Fruit fly (Drosophila melanogaster) whole organism, embryonic: ENCODE measurements around the gene Vha16-3.

Experiments used
- Adf1 ChIP-seq: fragments of 200-800 bp; sonication (Bioruptor generic); IDR thresholded peaks from 2 replicates; pipeline ENCODE4 v1.3.6; 2022; ENCODE audit warnings: missing biosample characterization, missing genetic modification characterization
- Bdp1 ChIP-seq: fragments of 200-800 bp; sonication (Bioruptor generic); optimal IDR thresholded peaks from 3 replicates; lab custom pipeline; 2016; ENCODE audit warnings: missing biosample characterization, missing genetic modification characterization
- C15 ChIP-seq: fragments of 200-800 bp; sonication (Bioruptor generic); IDR thresholded peaks from 3 replicates; pipeline ENCODE4 v1.3.6; 2022; ENCODE audit warnings: missing biosample characterization, missing genetic modification characterization
- CG10565 ChIP-seq: fragments of 200-800 bp; sonication (Bioruptor generic); optimal IDR thresholded peaks from 3 replicates; lab custom pipeline; 2016; ENCODE audit warnings: missing biosample characterization, mild to moderate bottlenecking, missing genetic modification characterization
- CG10979 ChIP-seq: fragments of 200-800 bp; sonication (Bioruptor generic); optimal IDR thresholded peaks from 2 replicates; lab custom pipeline; 2018; ENCODE audit warnings: missing biosample characterization, mild to moderate bottlenecking, missing genetic modification characterization, moderate library complexity
- CG12219 ChIP-seq: fragments of 200-800 bp; sonication (Bioruptor generic); optimal IDR thresholded peaks from 3 replicates; lab custom pipeline; 2018; ENCODE audit warnings: missing biosample characterization, mild to moderate bottlenecking, missing genetic modification characterization
- CG13123 ChIP-seq: fragments of 200-800 bp; sonication (Bioruptor generic); optimal IDR thresholded peaks from 2 replicates; lab custom pipeline; 2016; ENCODE audit warnings: missing biosample characterization, missing genetic modification characterization
- CG14667 ChIP-seq: fragments of 200-800 bp; sonication (Bioruptor generic); IDR thresholded peaks from 2 replicates; pipeline ENCODE4 v1.3.6; 2022; ENCODE audit warnings: missing biosample characterization, missing genetic modification characterization
- CG15011 ChIP-seq: fragments of 200-800 bp; sonication (Bioruptor generic); optimal IDR thresholded peaks from 3 replicates; lab custom pipeline; 2018; ENCODE audit warnings: missing biosample characterization, mild to moderate bottlenecking, missing genetic modification characterization
- CG15696 ChIP-seq: fragments of 200-800 bp; sonication (Bioruptor generic); optimal IDR thresholded peaks from 2 replicates; lab custom pipeline; 2019; ENCODE audit warnings: missing biosample characterization, mild to moderate bottlenecking, missing genetic modification characterization, moderate library complexity
- CG16813 ChIP-seq: fragments of 200-800 bp; sonication (Bioruptor generic); IDR thresholded peaks from 3 replicates; pipeline ENCODE4 v1.3.6; 2022; ENCODE audit warnings: missing biosample characterization, missing genetic modification characterization; ENCODE audit not compliant: partially characterized antibody
- CG17186 ChIP-seq: fragments of 200-800 bp; sonication (Bioruptor generic); optimal IDR thresholded peaks from 3 replicates; lab custom pipeline; 2017; ENCODE audit warnings: missing biosample characterization, missing genetic modification reagents, missing genetic modification characterization
- CG17385 ChIP-seq: fragments of 200-800 bp; sonication (Bioruptor generic); optimal IDR thresholded peaks from 3 replicates; lab custom pipeline; 2018; ENCODE audit warnings: missing biosample characterization, mild to moderate bottlenecking, missing genetic modification characterization
- CG2199 ChIP-seq: fragments of 200-800 bp; sonication (Bioruptor generic); IDR thresholded peaks from 3 replicates; pipeline ENCODE4 v1.3.6; 2022; ENCODE audit warnings: missing biosample characterization, missing genetic modification characterization
- CG2875 ChIP-seq: fragments of 200-800 bp; sonication (Bioruptor generic); optimal IDR thresholded peaks from 2 replicates; lab custom pipeline; 2017; ENCODE audit warnings: missing biosample characterization, mild to moderate bottlenecking, missing genetic modification characterization, missing genetic modification reagents
- CG31441 ChIP-seq: fragments of 200-800 bp; sonication (Bioruptor generic); IDR thresholded peaks from 2 replicates; pipeline ENCODE4 v1.3.6; 2022; ENCODE audit warnings: missing biosample characterization, missing genetic modification characterization
- CG4730 ChIP-seq: fragments of 200-800 bp; sonication (Bioruptor generic); IDR thresholded peaks from 2 replicates; pipeline ENCODE4 v1.3.6; 2022; ENCODE audit warnings: missing biosample characterization, missing genetic modification characterization
- CG6654 ChIP-seq: fragments of 200-800 bp; sonication (Bioruptor generic); optimal IDR thresholded peaks from 2 replicates; lab custom pipeline; 2017; ENCODE audit warnings: missing biosample characterization, mild to moderate bottlenecking, missing genetic modification characterization
- CG7745 ChIP-seq: fragments of 200-800 bp; sonication (Bioruptor generic); optimal IDR thresholded peaks from 2 replicates; lab custom pipeline; 2018; ENCODE audit warnings: missing biosample characterization, mild to moderate bottlenecking, missing genetic modification characterization, moderate library complexity
- CG9215 ChIP-seq: fragments of 200-800 bp; sonication (Bioruptor generic); IDR thresholded peaks from 2 replicates; pipeline ENCODE4 v1.3.6; 2022; ENCODE audit warnings: missing biosample characterization, missing genetic modification characterization
- CG9817 ChIP-seq: fragments of 200-800 bp; sonication (Bioruptor generic); optimal IDR thresholded peaks from 2 replicates; lab custom pipeline; 2018; ENCODE audit warnings: missing biosample characterization, mild to moderate bottlenecking, missing genetic modification characterization, moderate library complexity
- CTCF ChIP-seq: fragments of 200-800 bp; sonication (Bioruptor generic); optimal IDR thresholded peaks from 2 replicates; lab custom pipeline; 2017; ENCODE audit warnings: missing biosample characterization, mild to moderate bottlenecking, missing genetic modification characterization, moderate library complexity
- CkIIα-i1 ChIP-seq: fragments of 200-800 bp; sonication (Bioruptor generic); IDR thresholded peaks from 2 replicates; pipeline ENCODE4 v1.3.6; 2022; ENCODE audit warnings: missing biosample characterization, missing genetic modification characterization
- Ets65A ChIP-seq: fragments of 200-800 bp; sonication (Bioruptor generic); peaks from one replicate; lab custom pipeline; 2016; ENCODE audit warnings: missing biosample characterization, missing genetic modification characterization
- Ets97D ChIP-seq: fragments of 200-800 bp; sonication (Bioruptor generic); optimal IDR thresholded peaks from 3 replicates; lab custom pipeline; 2016; ENCODE audit warnings: missing biosample characterization, missing genetic modification characterization
- Fer2 ChIP-seq: fragments of 200-800 bp; sonication (Bioruptor generic); optimal IDR thresholded peaks from 2 replicates; lab custom pipeline; 2018; ENCODE audit warnings: missing biosample characterization, mild to moderate bottlenecking, missing genetic modification characterization, moderate library complexity
- NC2α ChIP-seq: fragments of 200-800 bp; sonication (Bioruptor generic); optimal IDR thresholded peaks from 2 replicates; lab custom pipeline; 2016; ENCODE audit warnings: missing biosample characterization, missing genetic modification characterization
- Oaz ChIP-seq: fragments of 200-800 bp; sonication (Bioruptor generic); IDR thresholded peaks from 2 replicates; pipeline ENCODE4 v1.3.6; 2022; ENCODE audit warnings: missing biosample characterization, missing genetic modification characterization
- Optix ChIP-seq: fragments of 200-800 bp; sonication (Bioruptor generic); IDR thresholded peaks from 3 replicates; pipeline ENCODE4 v1.3.6; 2022; ENCODE audit warnings: missing biosample characterization, missing genetic modification characterization
- Ravus ChIP-seq: fragments of 200-800 bp; sonication (Bioruptor generic); IDR thresholded peaks from 2 replicates; pipeline ENCODE4 v1.3.6; 2022; ENCODE audit warnings: missing biosample characterization, missing genetic modification characterization
- ara ChIP-seq: fragments of 200-800 bp; sonication (Bioruptor generic); IDR thresholded peaks from 2 replicates; pipeline ENCODE4 v1.3.6; 2022; ENCODE audit warnings: missing biosample characterization, missing genetic modification characterization
- bigmax ChIP-seq: fragments of 200-800 bp; sonication (Bioruptor generic); optimal IDR thresholded peaks from 2 replicates; lab custom pipeline; 2018; ENCODE audit warnings: missing biosample characterization, mild to moderate bottlenecking, missing genetic modification characterization
- chm ChIP-seq: fragments of 200-800 bp; sonication (Bioruptor generic); IDR thresholded peaks from 2 replicates; pipeline ENCODE4 v1.3.6; 2022; ENCODE audit warnings: missing biosample characterization, missing genetic modification characterization
- crp ChIP-seq, 2 experiments: fragments of 200-800 bp; sonication (Bioruptor generic); optimal IDR thresholded peaks; 2 replicates in 1 of 2; 3 replicates in 1 of 2; lab custom pipeline; 2017; ENCODE audit warnings: missing biosample characterization in 2 of 2, missing genetic modification characterization in 2 of 2, mild to moderate bottlenecking in 1 of 2, moderate library complexity in 1 of 2
- dm ChIP-seq: fragments of 200-800 bp; sonication (Bioruptor generic); optimal IDR thresholded peaks from 3 replicates; lab custom pipeline; 2016; ENCODE audit warnings: missing biosample characterization, missing genetic modification characterization
- dpn ChIP-seq, 2 experiments: fragments of 200-800 bp; sonication (Bioruptor generic); optimal IDR thresholded peaks; 3 replicates each; lab custom pipeline; 2016; ENCODE audit warnings: missing biosample characterization in 2 of 2, missing genetic modification characterization in 2 of 2
- gt ChIP-seq: fragments of 200-800 bp; sonication (Bioruptor generic); IDR thresholded peaks from 2 replicates; pipeline ENCODE4 v1.3.6; 2022; ENCODE audit warnings: missing biosample characterization, missing genetic modification characterization
- hkb ChIP-seq, 2 experiments: fragments of 200-800 bp in 1 of 2; fragments of >200 bp in 1 of 2; sonication (Bioruptor generic) in 1 of 2; IDR thresholded peaks in 1 of 2; optimal IDR thresholded peaks in 1 of 2; 2 replicates each; pipeline versions ENCODE4 v1.3.6 to Lab custom; 2017 to 2022; ENCODE audit warnings: missing biosample characterization in 1 of 2, missing genetic modification characterization in 1 of 2
- jigr1 ChIP-seq: fragments of 200-800 bp; sonication (Bioruptor generic); IDR thresholded peaks from 3 replicates; pipeline ENCODE4 v1.3.6; 2022; ENCODE audit warnings: missing biosample characterization, missing genetic modification characterization
- lola ChIP-seq, 3 experiments: fragments of >200 bp in 2 of 3; fragments of 200-800 bp in 1 of 3; sonication (Bioruptor generic) in 1 of 3; optimal IDR thresholded peaks; 2 replicates each; lab custom pipeline; 2017 to 2019; ENCODE audit warnings: missing biosample characterization in 3 of 3, missing genetic modification characterization in 3 of 3, mild to moderate bottlenecking in 1 of 3, moderate library complexity in 1 of 3
- maf-S ChIP-seq: fragments of 200-800 bp; sonication (Bioruptor generic); optimal IDR thresholded peaks from 2 replicates; lab custom pipeline; 2016; ENCODE audit warnings: missing biosample characterization, missing genetic modification characterization
- nerfin-2 ChIP-seq: fragments of 200-800 bp; sonication (Bioruptor generic); IDR thresholded peaks from 2 replicates; pipeline ENCODE4 v1.3.6; 2022; ENCODE audit warnings: missing biosample characterization, missing genetic modification characterization; ENCODE audit not compliant: partially characterized antibody
- org-1 ChIP-seq: fragments of 200-800 bp; sonication (Bioruptor generic); optimal IDR thresholded peaks from 2 replicates; lab custom pipeline; 2017; ENCODE audit warnings: missing biosample characterization, missing genetic modification characterization
- pum ChIP-seq: fragments of 200-800 bp; sonication (Bioruptor generic); optimal IDR thresholded peaks from 2 replicates; lab custom pipeline; 2016; ENCODE audit warnings: missing biosample characterization, missing genetic modification characterization
- rib ChIP-seq: fragments of 200-800 bp; sonication (Bioruptor generic); IDR thresholded peaks from 2 replicates; pipeline ENCODE4 v1.3.6; 2022; ENCODE audit warnings: missing biosample characterization, missing genetic modification characterization
- run ChIP-seq: fragments of 200-800 bp; sonication (Bioruptor generic); optimal IDR thresholded peaks from 3 replicates; lab custom pipeline; 2018; ENCODE audit warnings: missing biosample characterization, mild to moderate bottlenecking, missing genetic modification characterization
- salm ChIP-seq: fragments of 200-800 bp; sonication (Bioruptor generic); optimal IDR thresholded peaks from 2 replicates; lab custom pipeline; 2018; ENCODE audit warnings: missing biosample characterization, mild to moderate bottlenecking, missing genetic modification characterization
- ssp ChIP-seq: fragments of 200-800 bp; sonication (Bioruptor generic); IDR thresholded peaks from 2 replicates; pipeline ENCODE4 v1.3.6; 2022; ENCODE audit warnings: missing biosample characterization, missing genetic modification characterization
- sug ChIP-seq: fragments of 200-800 bp; optimal IDR thresholded peaks from 2 replicates; lab custom pipeline; 2019; ENCODE audit warnings: missing biosample characterization, mild to moderate bottlenecking, missing genetic modification characterization, moderate library complexity
- tgo ChIP-seq: fragments of 200-800 bp; sonication (Bioruptor generic); IDR thresholded peaks from 3 replicates; pipeline ENCODE4 v1.3.6; 2022; ENCODE audit warnings: missing biosample characterization, missing genetic modification characterization
- yki ChIP-seq: fragments of >200 bp; optimal IDR thresholded peaks from 3 replicates; lab custom pipeline; 2018

The Vha16-3 gene

dm6 chr3L:11491222-11491873 lies 18.3 kb downstream of the Vha16-3 start (continued):
- TF ChIP-seq nerfin-2 (GFP tag; lab: Robert Waterston, UW) (no peak), pum (GFP tag; lab: Kevin White, UChicago) (peak; percentile 14), run (tag; lab: Kevin White, UChicago) (peak; percentile 5), ara (GFP tag; lab: Robert Waterston, UW) (peak; percentile 43), yki (lab: Kevin White, UChicago) (no peak), rib (no peak), dpn (GFP tag; optimal IDR thresholded peaks at IDR 0.05; lab: Kevin White, UChicago) (peak; percentile 42 to 60), CG9215 (no peak), Ets97D (GFP tag; lab: Kevin White, UChicago) (peak; percentile 18), CG2875 (GFP tag; lab: Kevin White, UChicago) (no peak), CG13123 (GFP tag; lab: Kevin White, UChicago) (peak; percentile 8), CG10565 (GFP tag; lab: Kevin White, UChicago) (no peak), dm (GFP tag; lab: Kevin White, UChicago) (no peak), CTCF (GFP tag; lab: Kevin White, UChicago) (no peak), hkb (optimal IDR thresholded peaks at IDR 0.05; lab: Kevin White, UChicago) (no peak), hkb (GFP tag; IDR thresholded peaks at IDR 0.05; lab: Robert Waterston, UW) (peak; percentile 73), crp (GFP tag; optimal IDR thresholded peaks at IDR 0.05; lab: Kevin White, UChicago) (no peak), bigmax (GFP tag; lab: Kevin White, UChicago) (no peak), ssp (GFP tag; lab: Robert Waterston, UW) (no peak), CG31441 (GFP tag; lab: Robert Waterston, UW) (peak; percentile 43; the same call in 1 of the 2 replicates), CG14667 (GFP tag; lab: Robert Waterston, UW) (no peak; the same call in 1 of the 2 replicates), CG16813 (GFP tag; lab: Robert Waterston, UW) (no peak), CG2199 (GFP tag; lab: Robert Waterston, UW) (peak; percentile 49; the same call in 1 of the 3 replicates), CG6654 (GFP tag; lab: Kevin White, UChicago) (peak; percentile 13), Adf1 (GFP tag; lab: Robert Waterston, UW) (peak; percentile 40; the same call in 1 of the 2 replicates), CG15011 (GFP tag; lab: Kevin White, UChicago) (no peak), CG17186 (no peak), lola (GFP tag; optimal IDR thresholded peaks at IDR 0.05; lab: Kevin White, UChicago) (peak in 1 of 3 experiments; percentile 18), Oaz (GFP tag; lab: Robert Waterston, UW) (no peak), org-1 (peak; percentile 32), CG15696 (tag; lab: Kevin White, UChicago) (peak; percentile 1), CkIIα-i1 (no peak), maf-S (GFP tag; lab: Kevin White, UChicago) (peak; percentile 41), chm (GFP tag; lab: Robert Waterston, UW) (peak; percentile 59; the same call in 1 of the 2 replicates), sug (tag; lab: Kevin White, UChicago) (peak; percentile 45), CG10979 (peak; percentile 49), Bdp1 (GFP tag; lab: Kevin White, UChicago) (no peak), gt (no peak; the same call in 1 of the 2 replicates), jigr1 (GFP tag; lab: Robert Waterston, UW) (no peak), CG9817 (peak; percentile 60), C15 (GFP tag; lab: Robert Waterston, UW) (no peak), Ets65A (GFP tag; lab: Kevin White, UChicago) (no peak), CG4730 (peak; percentile 58), CG17385 (GFP tag; lab: Kevin White, UChicago) (peak; percentile 64), Ravus (GFP tag; lab: Robert Waterston, UW) (no peak; the same call in 1 of the 2 replicates), CG7745 (no peak), CG12219 (peak; percentile 21), tgo (GFP tag; lab: Robert Waterston, UW) (peak; percentile 56; the same call in 2 of the 3 replicates), Optix (GFP tag; lab: Robert Waterston, UW) (no peak), salm (tag; lab: Kevin White, UChicago) (no peak), Fer2 (tag; lab: Kevin White, UChicago) (no peak), NC2α (GFP tag; lab: Kevin White, UChicago) (no peak)
